Worm (Caenorhabditis elegans) whole organism, L1 larva: ENCODE results near the gene rpn-12.

Source experiments
- C04F5.9 ChIP-seq: sonication (generic microtip); optimal IDR thresholded peaks from 2 replicates; lab custom pipeline; 2016; ENCODE audit warnings: missing genetic modification characterization, missing compliant biosample characterization
- C16A3.4 ChIP-seq: fragments of 150-350 bp; optimal IDR thresholded peaks from 2 replicates; lab custom pipeline; 2014; ENCODE audit warnings: missing biosample characterization, missing genetic modification characterization
- F16B12.6 ChIP-seq: fragments of 150-350 bp; optimal IDR thresholded peaks from 2 replicates; lab custom pipeline; 2014; ENCODE audit warnings: missing biosample characterization, missing genetic modification characterization
- alr-1 ChIP-seq: fragments of 200-800 bp; sonication (Bioruptor generic); optimal IDR thresholded peaks from 2 replicates; lab custom pipeline; 2018; ENCODE audit warnings: borderline replicate concordance, mild to moderate bottlenecking, missing genetic modification characterization, missing compliant biosample characterization
- ama-1 ChIP-seq: fragments of 150-350 bp; optimal IDR thresholded peaks from 2 replicates; lab custom pipeline; 2014
- ceh-8 ChIP-seq: fragments of 200-800 bp; sonication (Bioruptor generic); optimal IDR thresholded peaks from 2 replicates; lab custom pipeline; 2018; ENCODE audit warnings: mild to moderate bottlenecking, missing genetic modification characterization, moderate library complexity, missing compliant biosample characterization
- ceh-82 ChIP-seq, 3 experiments: fragments of 150-350 bp in 1 of 3; sonication (generic microtip) in 2 of 3; optimal IDR thresholded peaks; 2 replicates each; lab custom pipeline; 2014 to 2017; ENCODE audit warnings: missing biosample characterization in 3 of 3, missing genetic modification characterization in 3 of 3
- ces-1 ChIP-seq: fragments of 150-350 bp; optimal IDR thresholded peaks from 2 replicates; lab custom pipeline; 2014; ENCODE audit warnings: missing biosample characterization, missing genetic modification reagents, missing genetic modification characterization
- dpl-1 ChIP-seq, 3 experiments: fragments of 150-350 bp in 2 of 3; sonication (generic microtip) in 1 of 3; optimal IDR thresholded peaks; 2 replicates each; lab custom pipeline; 2014 to 2017; ENCODE audit warnings: missing biosample characterization in 3 of 3, missing genetic modification characterization in 3 of 3, missing genetic modification reagents in 3 of 3
- efl-1 ChIP-seq, 4 experiments: fragments of 150-350 bp; optimal IDR thresholded peaks in 3 of 4; peaks in 1 of 4; 1 replicate in 1 of 4; 2 replicates in 3 of 4; lab custom pipeline; 2014; ENCODE audit warnings: missing biosample characterization in 2 of 4, missing genetic modification characterization in 2 of 4, missing genetic modification reagents in 2 of 4
- egl-13 ChIP-seq: sonication (generic microtip); optimal IDR thresholded peaks from 2 replicates; lab custom pipeline; 2016; ENCODE audit warnings: missing genotype, missing genetic modification reagents, missing genetic modification characterization, missing compliant biosample characterization
- elt-2 ChIP-seq: sonication (generic microtip); optimal IDR thresholded peaks from 2 replicates; lab custom pipeline; 2016; ENCODE audit warnings: missing genetic modification characterization, mild to moderate bottlenecking, inconsistent platforms, missing compliant biosample characterization, missing genetic modification reagents
- elt-3 ChIP-seq, 6 experiments: fragments of 150-350 bp in 1 of 6; sonication (generic microtip); optimal IDR thresholded peaks; 2 replicates each; lab custom pipeline; 2017 to 2018; ENCODE audit warnings: missing biosample characterization in 6 of 6, missing genetic modification characterization in 6 of 6, inconsistent platforms in 1 of 6
- ets-5 ChIP-seq: fragments of 200-800 bp; sonication (Bioruptor generic); IDR thresholded peaks from 2 replicates; pipeline ENCODE4 v1.3.6; 2022; ENCODE audit warnings: missing genetic modification characterization, missing compliant biosample characterization
- fkh-10 ChIP-seq: sonication (generic microtip); optimal IDR thresholded peaks from 2 replicates; lab custom pipeline; 2017; ENCODE audit warnings: missing biosample characterization, missing genetic modification reagents, missing genetic modification characterization
- fkh-4 ChIP-seq: sonication (generic microtip); optimal IDR thresholded peaks from 2 replicates; lab custom pipeline; 2016; ENCODE audit warnings: missing compliant biosample characterization, missing genetic modification characterization, borderline replicate concordance
- grh-1 ChIP-seq: fragments of 200-800 bp; sonication (Bioruptor generic); IDR thresholded peaks from 2 replicates; pipeline ENCODE4 v1.3.6; 2022; ENCODE audit warnings: missing genetic modification reagents, missing genetic modification characterization, missing compliant biosample characterization
- hlh-17 ChIP-seq: fragments of 200-800 bp; sonication (Bioruptor generic); optimal IDR thresholded peaks from 2 replicates; lab custom pipeline; 2018; ENCODE audit warnings: missing genetic modification characterization, mild to moderate bottlenecking, missing compliant biosample characterization, moderate library complexity, borderline replicate concordance
- hlh-4 ChIP-seq: sonication (generic microtip); optimal IDR thresholded peaks from 2 replicates; lab custom pipeline; 2016; ENCODE audit warnings: mild to moderate bottlenecking, missing genetic modification characterization, missing compliant biosample characterization
- irx-1 ChIP-seq: sonication (generic microtip); optimal IDR thresholded peaks from 2 replicates; lab custom pipeline; 2016; ENCODE audit warnings: missing genetic modification characterization, missing compliant biosample characterization
- jun-1 ChIP-seq: fragments of 150-350 bp; optimal IDR thresholded peaks from 2 replicates; lab custom pipeline; 2014; ENCODE audit warnings: missing biosample characterization, missing genetic modification reagents, missing genetic modification characterization
- lin-13 ChIP-seq: fragments of 150-350 bp; optimal IDR thresholded peaks from 2 replicates; lab custom pipeline; 2014; ENCODE audit warnings: missing biosample characterization, missing genetic modification reagents, missing genetic modification characterization
- lin-14 ChIP-seq: fragments of 200-800 bp; sonication (Bioruptor generic); optimal IDR thresholded peaks from 2 replicates; lab custom pipeline; 2018; ENCODE audit warnings: mild to moderate bottlenecking, missing genetic modification characterization, moderate library complexity, missing compliant biosample characterization
- lin-35 ChIP-seq, 2 experiments: fragments of 150-350 bp; optimal IDR thresholded peaks; 2 replicates each; lab custom pipeline; 2014; ENCODE audit warnings: missing biosample characterization in 2 of 2, missing genetic modification characterization in 2 of 2, missing genetic modification reagents in 2 of 2
- lin-39 ChIP-seq: fragments of 150-350 bp; optimal IDR thresholded peaks from 2 replicates; lab custom pipeline; 2014; ENCODE audit warnings: missing biosample characterization, missing genetic modification reagents, missing genetic modification characterization
- lir-3 ChIP-seq: sonication (generic microtip); optimal IDR thresholded peaks from 2 replicates; lab custom pipeline; 2016; ENCODE audit warnings: mild to moderate bottlenecking, missing genetic modification characterization, moderate library complexity, missing compliant biosample characterization; ENCODE audit not compliant: poor library complexity
- mab-9 ChIP-seq: fragments of 200-800 bp; sonication (Bioruptor generic); IDR thresholded peaks from 2 replicates; pipeline ENCODE4 v1.3.6; 2022; ENCODE audit warnings: missing genetic modification reagents, missing genetic modification characterization, missing compliant biosample characterization
- mef-2 ChIP-seq: fragments of 150-350 bp; optimal IDR thresholded peaks from 2 replicates; lab custom pipeline; 2014; ENCODE audit warnings: missing biosample characterization, missing genetic modification characterization
- mep-1 ChIP-seq: fragments of 150-350 bp; optimal IDR thresholded peaks from 2 replicates; lab custom pipeline; 2014; ENCODE audit warnings: missing biosample characterization, missing genetic modification characterization
- nhr-11 ChIP-seq: fragments of 150-350 bp; optimal IDR thresholded peaks from 2 replicates; lab custom pipeline; 2014; ENCODE audit warnings: missing biosample characterization, missing genetic modification characterization
- nhr-12 ChIP-seq: sonication (generic microtip); optimal IDR thresholded peaks from 2 replicates; lab custom pipeline; 2017; ENCODE audit warnings: missing biosample characterization, missing genetic modification characterization
- nhr-237 ChIP-seq: fragments of 150-350 bp; optimal IDR thresholded peaks from 2 replicates; lab custom pipeline; 2014; ENCODE audit warnings: missing biosample characterization, missing genetic modification characterization
- nhr-28 ChIP-seq: fragments of 150-350 bp; optimal IDR thresholded peaks from 2 replicates; lab custom pipeline; 2014; ENCODE audit warnings: missing biosample characterization, missing genetic modification characterization
- nhr-47 ChIP-seq: sonication (generic microtip); optimal IDR thresholded peaks from 2 replicates; lab custom pipeline; 2016; ENCODE audit warnings: mild to moderate bottlenecking, missing genetic modification characterization, moderate library complexity, missing compliant biosample characterization
- nhr-77 ChIP-seq: fragments of 150-350 bp; optimal IDR thresholded peaks from 2 replicates; lab custom pipeline; 2014; ENCODE audit warnings: missing biosample characterization, missing genetic modification characterization
- nhr-84 ChIP-seq: sonication (generic microtip); optimal IDR thresholded peaks from 2 replicates; lab custom pipeline; 2017; ENCODE audit warnings: missing biosample characterization, missing genetic modification characterization
- nhr-90 ChIP-seq: sonication (generic microtip); optimal IDR thresholded peaks from 2 replicates; lab custom pipeline; 2016; ENCODE audit warnings: mild to moderate bottlenecking, missing genetic modification characterization, missing compliant biosample characterization; ENCODE audit not compliant: poor library complexity
- pax-3 ChIP-seq: fragments of 200-800 bp; sonication (Bioruptor generic); optimal IDR thresholded peaks from 2 replicates; lab custom pipeline; 2018; ENCODE audit warnings: mild to moderate bottlenecking, missing genetic modification characterization, moderate library complexity, missing compliant biosample characterization
- rnt-1 ChIP-seq: sonication (generic microtip); optimal IDR thresholded peaks from 2 replicates; lab custom pipeline; 2016; ENCODE audit warnings: mild to moderate bottlenecking, missing genetic modification characterization, moderate library complexity, missing compliant biosample characterization
- skn-1 ChIP-seq: fragments of 150-350 bp; optimal IDR thresholded peaks from 2 replicates; lab custom pipeline; 2014; ENCODE audit warnings: missing biosample characterization, missing genetic modification characterization
- snpc-4 ChIP-seq: fragments of 150-350 bp; optimal IDR thresholded peaks from 2 replicates; lab custom pipeline; 2014; ENCODE audit warnings: missing biosample characterization, missing genetic modification characterization
- sptf-1 ChIP-seq: fragments of 150-350 bp; optimal IDR thresholded peaks from 2 replicates; lab custom pipeline; 2014; ENCODE audit warnings: missing biosample characterization, missing genetic modification characterization
- sup-37 ChIP-seq: fragments of 200-800 bp; sonication (Bioruptor generic); optimal IDR thresholded peaks from 2 replicates; lab custom pipeline; 2018; ENCODE audit warnings: mild to moderate bottlenecking, missing genetic modification characterization, missing compliant biosample characterization
- tlp-1 ChIP-seq: fragments of 150-350 bp; optimal IDR thresholded peaks from 2 replicates; lab custom pipeline; 2014; ENCODE audit warnings: missing biosample characterization, missing genetic modification characterization
- unc-30 ChIP-seq: sonication (generic microtip); optimal IDR thresholded peaks from 2 replicates; lab custom pipeline; 2017; ENCODE audit warnings: missing biosample characterization, missing genetic modification characterization
- unc-62 ChIP-seq: fragments of 150-350 bp; optimal IDR thresholded peaks from 2 replicates; lab custom pipeline; 2014; ENCODE audit warnings: missing biosample characterization, missing genetic modification reagents, missing genetic modification characterization
- unc-86 ChIP-seq: sonication (generic microtip); optimal IDR thresholded peaks from 2 replicates; lab custom pipeline; 2016; ENCODE audit warnings: missing genetic modification characterization, missing compliant biosample characterization
- vab-15 ChIP-seq: sonication (generic microtip); optimal IDR thresholded peaks from 2 replicates; lab custom pipeline; 2017; ENCODE audit warnings: missing genotype, mild to moderate bottlenecking, missing genetic modification characterization, missing compliant biosample characterization
- xbp-1 ChIP-seq: sonication (generic microtip); optimal IDR thresholded peaks from 2 replicates; lab custom pipeline; 2016; ENCODE audit warnings: missing genetic modification characterization, missing compliant biosample characterization
- zip-4 ChIP-seq: fragments of 200-800 bp; sonication (Bioruptor generic); optimal IDR thresholded peaks from 2 replicates; lab custom pipeline; 2018; ENCODE audit warnings: mild to moderate bottlenecking, missing genetic modification characterization, moderate library complexity, missing compliant biosample characterization
- ztf-11 ChIP-seq, 2 experiments: sonication (generic microtip); optimal IDR thresholded peaks; 2 replicates each; lab custom pipeline; 2016 to 2017; ENCODE audit warnings: missing genetic modification characterization in 2 of 2, missing biosample characterization in 1 of 2, missing compliant biosample characterization in 1 of 2
- ztf-4 ChIP-seq: fragments of 150-350 bp; optimal IDR thresholded peaks from 2 replicates; lab custom pipeline; 2014; ENCODE audit warnings: missing biosample characterization, missing genetic modification characterization

rpn-12 gene

ce11 chrII:11635745-11636161 is 17.2 kb upstream of the rpn-12 start (continued):
- TF ChIP-seq rnt-1 (peak; percentile 90), irx-1 (tag; lab: Kevin White, UChicago) (peak; percentile 45), pax-3 (tag; lab: Kevin White, UChicago) (peak; percentile 52), skn-1 (tag; lab: Kevin White, UChicago) (peak; percentile 63), dpl-1 (GFP tag; optimal IDR thresholded peaks at IDR 0.05; lab: Kevin White, UChicago) (peak; percentile 46 to 64 (median 49)), ztf-4 (tag; lab: Kevin White, UChicago) (peak; percentile 91), ces-1 (GFP tag; lab: Kevin White, UChicago) (peak; percentile 55), nhr-47 (tag; lab: Kevin White, UChicago) (peak; percentile 86), sup-37 (GFP tag; lab: Kevin White, UChicago) (peak; percentile 68), mef-2 (tag; lab: Kevin White, UChicago) (no peak), xbp-1 (tag; lab: Kevin White, UChicago) (peak; percentile 88), jun-1 (tag; lab: Kevin White, UChicago) (peak; percentile 95), zip-4 (GFP tag; lab: Kevin White, UChicago) (no peak), nhr-84 (tag; lab: Kevin White, UChicago) (no peak), nhr-11 (tag; lab: Kevin White, UChicago) (peak; percentile 92), egl-13 (tag; lab: Kevin White, UChicago) (no peak), vab-15 (peak; percentile 1), nhr-12 (tag; lab: Kevin White, UChicago) (no peak), alr-1 (tag; lab: Kevin White, UChicago) (no peak), ceh-8 (peak; percentile 31), sptf-1 (tag; lab: Kevin White, UChicago) (no peak), lin-35 (GFP tag; optimal IDR thresholded peaks at IDR 0.05; lab: Kevin White, UChicago) (peak; percentile 65 to 71), fkh-10 (peak; percentile 25), ets-5 (GFP tag; lab: Robert Waterston, UW) (no peak), lin-39 (peak; percentile 65), mep-1 (tag; lab: Kevin White, UChicago) (peak; percentile 86), lir-3 (tag; lab: Kevin White, UChicago) (peak; percentile 67), nhr-77 (tag; lab: Kevin White, UChicago) (peak; percentile 94), tlp-1 (tag; lab: Kevin White, UChicago) (no peak), C04F5.9 (peak; percentile 57), elt-2 (no peak), grh-1 (peak; percentile 87), ztf-11 (tag; optimal IDR thresholded peaks at IDR 0.05; lab: Kevin White, UChicago) (peak in 1 of 2 experiments; percentile 30), nhr-237 (tag; lab: Kevin White, UChicago) (peak; percentile 79), snpc-4 (tag; lab: Kevin White, UChicago) (no peak), nhr-90 (tag; lab: Kevin White, UChicago) (peak; percentile 84), ama-1 (lab: Kevin White, UChicago) (peak; percentile 89), unc-30 (no peak), mab-9 (GFP tag; lab: Robert Waterston, UW) (no peak), lin-14 (GFP tag; lab: Kevin White, UChicago) (peak; percentile 97), unc-86 (tag; lab: Kevin White, UChicago) (peak; percentile 11), unc-62 (no peak), hlh-17 (GFP tag; lab: Kevin White, UChicago) (no peak), nhr-28 (tag; lab: Kevin White, UChicago) (no peak), efl-1 (optimal IDR thresholded peaks at IDR 0.05; lab: Kevin White, UChicago) (peak; percentile 73 to 80), efl-1 (GFP tag; optimal IDR thresholded peaks at IDR 0.05 in 1 of 2; lab: Kevin White, UChicago) (peak; percentile 30 to 96), F16B12.6 (tag; lab: Kevin White, UChicago) (no peak), lin-13 (GFP tag; lab: Kevin White, UChicago) (peak; percentile 90), fkh-4 (peak; percentile 9), hlh-4 (tag; lab: Kevin White, UChicago) (no peak), elt-3 (tag; optimal IDR thresholded peaks at IDR 0.05; lab: Kevin White, UChicago) (peak in 5 of 6 experiments; percentile 21 to 92 (median 81)), C16A3.4 (peak; percentile 80), ceh-82 (tag; optimal IDR thresholded peaks at IDR 0.05; lab: Kevin White, UChicago) (peak; percentile 66 to 78 (median 78))
